Worm (Caenorhabditis elegans) whole organism, midembryonic: ENCODE results near the gene klp-19.
A peak's percentile ranks its signal among the peaks of the same experiment; 100 is the strongest.

Experiments used
- T22C8.4 ChIP-seq: fragments of 200-800 bp; sonication (Bioruptor generic); IDR thresholded peaks from 2 replicates; pipeline ENCODE4 v1.3.6; 2022; ENCODE audit warnings: missing genetic modification characterization, missing compliant biosample characterization
- cog-1 ChIP-seq: sonication (generic microtip); optimal IDR thresholded peaks from 2 replicates; lab custom pipeline; 2016; ENCODE audit warnings: missing genetic modification characterization, missing compliant biosample characterization
- flt-1 ChIP-seq: fragments of 200-800 bp; sonication (Bioruptor generic); IDR thresholded peaks from 2 replicates; pipeline ENCODE4 v1.3.6; 2022; ENCODE audit warnings: missing genetic modification characterization, missing compliant biosample characterization
- klf-2 ChIP-seq: fragments of 200-800 bp; sonication (Bioruptor generic); conservative IDR thresholded peaks from 2 replicates; pipeline ENCODE4 v1.3.6; 2022; ENCODE audit warnings: missing genetic modification reagents, missing genetic modification characterization, missing compliant biosample characterization
- med-1 ChIP-seq: sonication (generic microtip); optimal IDR thresholded peaks from 2 replicates; lab custom pipeline; 2017; ENCODE audit warnings: missing genetic modification characterization, mild to moderate bottlenecking, missing compliant biosample characterization, antibody characterized with exemption, missing genetic modification reagents; ENCODE audit not compliant: insufficient read depth
- ref-1 ChIP-seq: fragments of 200-800 bp; sonication (Bioruptor generic); conservative IDR thresholded peaks from 2 replicates; pipeline ENCODE4 v1.3.6; 2022; ENCODE audit warnings: missing genetic modification reagents, missing genetic modification characterization, missing compliant biosample characterization
- tab-1 ChIP-seq: fragments of 200-800 bp; sonication (Bioruptor generic); IDR thresholded peaks from 2 replicates; pipeline ENCODE4 v1.3.6; 2022; ENCODE audit warnings: missing genetic modification characterization, missing compliant biosample characterization
- ztf-23 ChIP-seq: fragments of 200-800 bp; sonication (Bioruptor generic); IDR thresholded peaks from 2 replicates; pipeline ENCODE4 v1.3.6; 2022; ENCODE audit warnings: missing genetic modification reagents, missing genetic modification characterization, missing compliant biosample characterization
- ztf-29 ChIP-seq: fragments of 200-800 bp; sonication (Bioruptor generic); IDR thresholded peaks from 2 replicates; pipeline ENCODE4 v1.3.6; 2022; ENCODE audit warnings: missing genetic modification reagents, missing genetic modification characterization, missing compliant biosample characterization

The klp-19 gene

DNA sequence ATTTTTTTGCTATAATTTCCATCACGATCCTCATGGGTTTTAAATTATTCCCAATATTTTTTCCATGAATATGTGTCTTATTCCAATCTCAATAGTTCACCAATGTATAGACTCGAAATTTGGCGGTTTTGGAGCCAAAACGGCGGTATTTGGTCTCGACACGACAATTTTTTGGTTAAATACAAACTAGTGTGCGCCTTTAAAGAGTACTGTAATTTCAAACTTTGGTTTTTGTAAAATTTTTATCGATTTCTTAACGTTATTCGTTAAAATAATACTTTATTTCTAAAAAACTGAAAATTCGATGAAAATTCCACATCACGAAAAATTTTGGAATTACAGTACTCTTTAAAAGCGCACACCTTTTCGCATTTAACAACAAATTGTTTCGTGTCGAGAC, 7.6 kb upstream of the klp-19 start:
- TF ChIP-seq klf-2 (GFP tag; lab: Robert Waterston, UW) (no peak), tab-1 (no peak), cog-1 (tag; lab: Kevin White, UChicago) (no peak), ref-1 (GFP tag; lab: Robert Waterston, UW) (no peak), ztf-23 (GFP tag; lab: Robert Waterston, UW) (no peak), flt-1 (GFP tag; lab: Robert Waterston, UW) (no peak), T22C8.4 (no peak), ztf-29 (GFP tag; lab: Robert Waterston, UW) (no peak), med-1 (GFP tag; lab: Kevin White, UChicago) (no peak)

DNA sequence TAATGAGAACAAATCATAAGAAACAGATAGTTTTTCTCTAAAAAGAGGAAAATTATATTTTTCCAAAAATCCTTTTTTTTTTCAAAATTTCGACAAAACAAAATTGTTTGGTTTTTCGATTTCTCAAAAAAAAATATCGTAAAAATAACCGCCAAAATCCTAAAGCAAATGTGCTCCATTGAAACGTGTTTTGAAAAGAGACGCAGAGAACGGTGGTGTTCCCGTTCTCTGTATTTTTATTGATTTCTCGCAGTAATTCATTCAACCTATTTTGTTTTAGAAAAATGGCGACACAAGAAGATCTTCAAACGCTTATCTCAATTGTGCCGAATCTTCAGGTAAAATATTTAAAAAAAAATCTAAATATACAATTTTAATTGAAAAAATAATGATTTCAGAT, 6.7 kb upstream of the klp-19 start, which contains the start of gene Y43F4B.10:
Y43F4B.10 (plus strand) TSS at position 281 of the 400 bp plus-strand sequence.
- TF ChIP-seq klf-2 (GFP tag; lab: Robert Waterston, UW) = no peak
- TF ChIP-seq T22C8.4 = 0 out of 2 replicates have a peak, but pooled peaks have one; percentile 38

ce11 chrIII:13310552-13310951, 3.5 kb upstream of the klp-19 start:
- TF ChIP-seq ref-1 (GFP tag; lab: Robert Waterston, UW) (no peak), klf-2 (GFP tag; lab: Robert Waterston, UW) (no peak), flt-1 (GFP tag; lab: Robert Waterston, UW) (no peak), T22C8.4 (no peak), ztf-29 (GFP tag; lab: Robert Waterston, UW) (no peak), tab-1 (no peak), med-1 (GFP tag; lab: Kevin White, UChicago) (no peak), cog-1 (tag; lab: Kevin White, UChicago) (no peak), ztf-23 (GFP tag; lab: Robert Waterston, UW) (no peak)

DNA sequence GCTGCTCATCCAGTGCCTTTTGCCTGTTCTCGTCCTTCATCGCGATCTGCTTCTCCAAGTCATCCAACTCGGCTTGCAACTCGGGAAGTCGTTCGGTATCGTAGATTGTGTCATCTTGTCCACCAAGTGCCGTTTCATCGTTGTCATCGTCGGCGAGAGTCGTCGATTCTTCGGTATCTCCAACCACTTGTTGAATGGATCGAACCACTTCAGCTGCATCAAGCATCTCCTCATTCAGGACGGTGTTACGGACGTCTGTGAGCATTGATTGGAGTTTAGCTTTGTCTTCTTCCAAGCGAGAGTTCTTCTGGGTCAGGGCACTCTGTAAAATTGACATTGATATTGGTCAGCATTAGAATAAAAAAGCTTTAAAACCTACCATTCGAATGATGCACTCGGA, 1.5 kb downstream of the klp-19 start:
- TF ChIP-seq T22C8.4 (no peak), ztf-23 (GFP tag; lab: Robert Waterston, UW) (no peak), ztf-29 (GFP tag; lab: Robert Waterston, UW) (no peak), klf-2 (GFP tag; lab: Robert Waterston, UW) (no peak), cog-1 (tag; lab: Kevin White, UChicago) (no peak), tab-1 (no peak), med-1 (GFP tag; lab: Kevin White, UChicago) (no peak), flt-1 (GFP tag; lab: Robert Waterston, UW) (no peak), ref-1 (GFP tag; lab: Robert Waterston, UW) (no peak)

DNA sequence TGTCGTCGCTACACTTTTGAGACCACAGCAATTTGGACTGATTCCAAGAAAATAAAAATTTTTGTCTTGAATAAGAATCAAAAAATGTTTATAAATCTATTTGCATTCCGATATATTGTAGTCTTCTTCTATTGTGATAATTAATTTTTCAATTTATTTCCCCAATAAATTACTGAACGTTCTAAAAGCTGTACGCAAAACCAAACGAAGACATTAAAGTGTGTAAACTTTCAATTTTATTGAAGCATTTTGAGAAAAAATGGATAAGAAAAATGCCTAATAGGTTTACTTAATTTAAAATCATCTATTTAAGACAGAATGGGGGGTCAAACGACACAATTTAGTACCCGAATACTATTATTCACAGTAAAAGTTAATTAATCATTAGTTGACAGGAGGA, 4.5 kb downstream of the klp-19 start:
- TF ChIP-seq T22C8.4 (no peak), ref-1 (GFP tag; lab: Robert Waterston, UW) (no peak), ztf-23 (GFP tag; lab: Robert Waterston, UW) (no peak), klf-2 (GFP tag; lab: Robert Waterston, UW) (no peak), cog-1 (tag; lab: Kevin White, UChicago) (no peak), tab-1 (no peak), med-1 (GFP tag; lab: Kevin White, UChicago) (no peak), ztf-29 (GFP tag; lab: Robert Waterston, UW) (no peak), flt-1 (GFP tag; lab: Robert Waterston, UW) (no peak)

DNA sequence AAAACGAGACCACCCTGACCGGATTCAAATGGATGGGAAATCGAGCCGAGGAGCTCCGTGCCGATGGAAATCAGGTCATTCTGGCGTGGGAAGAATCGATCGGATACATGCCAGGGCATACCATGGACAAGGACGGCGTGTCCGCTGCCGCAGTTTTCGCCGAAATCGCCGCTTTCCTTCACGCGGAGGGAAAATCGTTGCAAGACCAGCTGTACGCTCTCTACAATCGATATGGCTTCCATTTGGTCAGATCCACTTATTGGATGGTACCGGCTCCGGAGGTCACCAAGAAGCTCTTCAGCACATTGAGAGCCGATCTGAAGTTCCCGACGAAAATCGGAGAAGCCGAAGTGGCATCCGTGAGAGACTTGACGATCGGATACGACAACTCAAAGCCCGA, 5.1 kb downstream of the klp-19 start:
- TF ChIP-seq flt-1 (GFP tag; lab: Robert Waterston, UW) = 0 out of 2 replicates have a peak, but pooled peaks have one; percentile 12
- no peak for TF ChIP-seq T22C8.4

DNA sequence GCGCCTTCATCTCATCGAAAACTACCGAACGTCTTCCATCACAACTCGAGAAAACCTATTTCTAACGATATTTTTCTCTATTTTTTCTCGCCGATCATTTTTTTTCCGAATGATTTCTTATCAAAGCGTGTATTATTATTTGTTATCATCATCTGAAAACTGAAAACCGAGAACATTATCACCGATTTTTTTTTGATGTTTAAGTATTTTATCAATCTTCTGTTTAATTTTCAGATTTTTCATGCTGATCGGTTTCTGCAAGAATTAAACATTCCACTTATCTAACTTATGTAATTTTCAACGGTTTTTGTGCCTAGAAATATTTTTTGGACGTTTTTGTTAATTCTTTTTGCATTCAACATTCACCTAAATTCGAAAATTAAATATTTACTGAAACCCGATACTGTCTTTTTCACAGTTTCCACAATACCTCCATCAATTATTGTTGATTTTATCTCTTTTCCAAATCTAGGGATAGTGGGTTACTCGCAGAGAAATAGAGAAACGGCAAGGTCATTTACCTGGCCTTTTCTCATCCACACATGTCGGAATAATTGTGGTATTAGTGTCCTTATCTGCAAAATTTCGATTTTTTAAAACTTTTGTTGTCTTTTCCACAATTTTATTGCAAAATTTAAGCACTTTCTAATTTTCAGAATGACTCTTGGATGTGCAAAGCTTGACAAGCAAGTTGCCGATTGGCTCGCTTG, 8.2 kb downstream of the klp-19 start, which contains the start of gene pgm-2:
pgm-2 (plus strand) TSS at position 657 of the 710 bp plus-strand sequence.
- TF ChIP-seq cog-1 (tag; lab: Kevin White, UChicago) = no peak

DNA sequence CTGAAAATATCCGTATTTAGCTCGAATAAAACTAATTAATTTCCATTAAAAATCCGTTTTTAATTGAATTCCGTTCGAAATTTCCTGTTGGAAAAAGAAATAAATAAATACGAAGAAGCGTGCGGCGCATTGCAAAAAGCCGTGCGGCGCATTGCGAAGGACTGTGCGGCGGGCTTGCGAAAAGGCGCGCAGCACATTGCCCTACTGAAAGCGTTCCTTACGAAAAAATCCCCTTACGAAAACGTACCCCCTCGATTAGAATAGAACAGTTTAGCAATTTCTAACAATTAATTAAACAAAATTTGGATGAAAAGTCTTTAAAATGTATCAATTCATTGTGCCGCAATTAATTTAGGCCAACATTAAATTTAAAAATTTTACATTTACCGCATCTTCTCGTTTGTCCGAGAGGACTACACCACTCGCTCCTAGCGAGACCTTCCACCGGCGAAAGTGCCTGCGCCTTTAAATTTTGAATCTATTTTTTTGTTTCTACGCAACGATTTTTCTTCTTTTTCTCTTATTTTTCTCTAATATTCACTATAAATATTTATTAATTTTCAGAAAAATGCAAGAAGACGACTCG, 10.7 kb downstream of the klp-19 start, which contains the start of gene npp-18:
npp-18 (plus strand) TSS at position 565 of the 586 bp plus-strand sequence.
- TF ChIP-seq flt-1 (GFP tag; lab: Robert Waterston, UW) (peak; percentile 91), ref-1 (GFP tag; lab: Robert Waterston, UW) (peak; percentile 64), tab-1 (peak; percentile 87), ztf-29 (GFP tag; lab: Robert Waterston, UW) (peak; percentile 88), ztf-23 (GFP tag; lab: Robert Waterston, UW) (peak; percentile 93), T22C8.4 (peak; percentile 74), klf-2 (GFP tag; lab: Robert Waterston, UW) (peak; percentile 84)

ce11 chrIII:13292971-13293514, 14.0 kb downstream of the klp-19 start, which contains the start of gene set-25:
TSS of gene set-25 (minus strand) at chrIII:13293090.
- TF ChIP-seq klf-2 (GFP tag; lab: Robert Waterston, UW) (peak; percentile 77), tab-1 (peak; percentile 34; the same call in 1 of the 2 replicates), med-1 (GFP tag; lab: Kevin White, UChicago) (peak; percentile 48), ztf-23 (GFP tag; lab: Robert Waterston, UW) (peak; percentile 86), flt-1 (GFP tag; lab: Robert Waterston, UW) (peak; percentile 67)

ce11 chrIII:13285421-13285820, 21.6 kb downstream of the klp-19 start, which contains the start of gene F56A8.8:
TSS of gene F56A8.8 (plus strand) at chrIII:13285721.
- TF ChIP-seq med-1 (GFP tag; lab: Kevin White, UChicago) (no peak), ztf-29 (GFP tag; lab: Robert Waterston, UW) (no peak), T22C8.4 (no peak), flt-1 (GFP tag; lab: Robert Waterston, UW) (no peak), ref-1 (GFP tag; lab: Robert Waterston, UW) (no peak), cog-1 (tag; lab: Kevin White, UChicago) (no peak), tab-1 (no peak), ztf-23 (GFP tag; lab: Robert Waterston, UW) (no peak), klf-2 (GFP tag; lab: Robert Waterston, UW) (no peak)
